Fruit fly (Drosophila melanogaster) whole organism, adult: ENCODE measurements around the gene Sb.

Experiments
- CG11617 ChIP-seq: fragments of 200-800 bp; sonication (Bioruptor generic); optimal IDR thresholded peaks from 2 replicates; lab custom pipeline; 2017; ENCODE audit warnings: mild to moderate bottlenecking, missing biosample characterization, missing genetic modification reagents, missing genetic modification characterization
- CG12768 ChIP-seq: fragments of 200-800 bp; sonication (Bioruptor generic); optimal IDR thresholded peaks from 2 replicates; lab custom pipeline; 2017; ENCODE audit warnings: missing biosample characterization, missing genetic modification characterization, mild to moderate bottlenecking, moderate library complexity, missing genetic modification reagents
- CG14711 ChIP-seq: fragments of 200-800 bp; sonication (Bioruptor generic); optimal IDR thresholded peaks from 2 replicates; lab custom pipeline; 2018; ENCODE audit warnings: missing biosample characterization, mild to moderate bottlenecking, missing genetic modification characterization, moderate library complexity
- CG1620 ChIP-seq: fragments of 200-800 bp; sonication (Bioruptor generic); optimal IDR thresholded peaks from 2 replicates; lab custom pipeline; 2016; ENCODE audit warnings: missing biosample characterization, missing genetic modification characterization
- CG33017 ChIP-seq: fragments of 200-800 bp; sonication (Bioruptor generic); optimal IDR thresholded peaks from 2 replicates; lab custom pipeline; 2018; ENCODE audit warnings: missing biosample characterization, mild to moderate bottlenecking, missing genetic modification characterization, moderate library complexity
- CG5204 ChIP-seq: fragments of 200-800 bp; sonication (Bioruptor generic); optimal IDR thresholded peaks from 2 replicates; lab custom pipeline; 2016; ENCODE audit warnings: missing biosample characterization, missing genetic modification characterization
- CG7045 ChIP-seq: fragments of 200-800 bp; sonication (Bioruptor generic); optimal IDR thresholded peaks from 2 replicates; lab custom pipeline; 2017; ENCODE audit warnings: missing biosample characterization, mild to moderate bottlenecking, missing genetic modification characterization
- CG7101 ChIP-seq: fragments of 200-800 bp; sonication (Bioruptor generic); optimal IDR thresholded peaks from 2 replicates; lab custom pipeline; 2018; ENCODE audit warnings: missing biosample characterization, mild to moderate bottlenecking, missing genetic modification characterization, moderate library complexity
- Clk ChIP-seq: fragments of 200-800 bp; sonication (Bioruptor generic); optimal IDR thresholded peaks from 2 replicates; lab custom pipeline; 2017; ENCODE audit warnings: missing biosample characterization, missing genetic modification characterization
- Crg-1 ChIP-seq: fragments of 200-800 bp; sonication (Bioruptor generic); optimal IDR thresholded peaks from 2 replicates; lab custom pipeline; 2016; ENCODE audit warnings: missing biosample characterization, missing genetic modification characterization
- Hr96 ChIP-seq: fragments of 200-800 bp; sonication (Bioruptor generic); optimal IDR thresholded peaks from 2 replicates; lab custom pipeline; 2016; ENCODE audit warnings: missing biosample characterization, missing genetic modification characterization
- Mnt ChIP-seq: fragments of 200-800 bp; sonication (Bioruptor generic); optimal IDR thresholded peaks from 2 replicates; lab custom pipeline; 2016; ENCODE audit warnings: missing biosample characterization, mild to moderate bottlenecking, missing genetic modification characterization
- bab1 ChIP-seq: fragments of 200-800 bp; sonication (Bioruptor generic); optimal IDR thresholded peaks from 3 replicates; lab custom pipeline; 2019; ENCODE audit warnings: missing biosample characterization, mild to moderate bottlenecking, missing genetic modification characterization, moderate library complexity
- cic ChIP-seq: fragments of 200-800 bp; sonication (Bioruptor generic); optimal IDR thresholded peaks from 2 replicates; lab custom pipeline; 2017; ENCODE audit warnings: missing biosample characterization, mild to moderate bottlenecking, missing genetic modification characterization, moderate library complexity
- cnc ChIP-seq, 2 experiments: fragments of >200 bp; optimal IDR thresholded peaks; 2 replicates each; lab custom pipeline; 2017
- kay ChIP-seq: fragments of 200-800 bp; sonication (Bioruptor generic); peaks from one replicate; lab custom pipeline; 2016; ENCODE audit warnings: missing biosample characterization, missing genetic modification characterization, borderline replicate concordance
- ovo ChIP-seq: fragments of 200-800 bp; sonication (Bioruptor generic); optimal IDR thresholded peaks from 2 replicates; lab custom pipeline; 2016; ENCODE audit warnings: missing biosample characterization, missing genetic modification characterization
- pad ChIP-seq: fragments of 200-800 bp; sonication (Bioruptor generic); optimal IDR thresholded peaks from 3 replicates; lab custom pipeline; 2017; ENCODE audit warnings: missing biosample characterization, missing genetic modification characterization, mild to moderate bottlenecking, moderate library complexity, missing genetic modification reagents
- tj ChIP-seq: fragments of 200-800 bp; sonication (Bioruptor generic); optimal IDR thresholded peaks from 3 replicates; lab custom pipeline; 2017; ENCODE audit warnings: missing biosample characterization, mild to moderate bottlenecking, missing genetic modification characterization, moderate library complexity
- toe ChIP-seq: fragments of 200-800 bp; sonication (Bioruptor generic); optimal IDR thresholded peaks from 2 replicates; lab custom pipeline; 2016; ENCODE audit warnings: missing biosample characterization, missing genetic modification characterization

Sb gene

dm6 chr3R:16119441-16119840, 3.5 kb downstream of the Sb start:
- TF ChIP-seq Clk (GFP tag; lab: Kevin White, UChicago) (no peak), Mnt (GFP tag; lab: Kevin White, UChicago) (no peak), Crg-1 (GFP tag; lab: Kevin White, UChicago) (no peak), CG7101 (no peak), tj (GFP tag; lab: Kevin White, UChicago) (no peak), CG5204 (GFP tag; lab: Kevin White, UChicago) (no peak), CG1620 (no peak), toe (GFP tag; lab: Kevin White, UChicago) (no peak), cic (no peak), CG33017 (no peak), kay (GFP tag; lab: Kevin White, UChicago) (no peak), CG11617 (GFP tag; lab: Kevin White, UChicago) (no peak), bab1 (GFP tag; lab: Kevin White, UChicago) (no peak), pad (GFP tag; lab: Kevin White, UChicago) (no peak), CG14711 (no peak), CG7045 (GFP tag; lab: Kevin White, UChicago) (no peak), cnc (optimal IDR thresholded peaks at IDR 0.05; lab: Kevin White, UChicago) (no peak)

dm6 chr3R:16128471-16128870, 12.5 kb downstream of the Sb start:
- no peak for TF ChIP-seq bab1 (GFP tag; lab: Kevin White, UChicago)
- TF ChIP-seq CG7101 = no peak
- TF ChIP-seq Mnt (GFP tag; lab: Kevin White, UChicago) = no peak
- TF ChIP-seq CG1620 = no peak
- no peak for TF ChIP-seq kay (GFP tag; lab: Kevin White, UChicago)
- no peak for TF ChIP-seq cic
- no peak for TF ChIP-seq pad (GFP tag; lab: Kevin White, UChicago)
- TF ChIP-seq Clk (GFP tag; lab: Kevin White, UChicago) = no peak
- no peak for TF ChIP-seq CG14711
- TF ChIP-seq CG12768 (GFP tag; lab: Kevin White, UChicago) = no peak
- no peak for TF ChIP-seq Hr96 (GFP tag; lab: Kevin White, UChicago)
- no peak for TF ChIP-seq Crg-1 (GFP tag; lab: Kevin White, UChicago)
- no peak for TF ChIP-seq toe (GFP tag; lab: Kevin White, UChicago)
- TF ChIP-seq CG11617 (GFP tag; lab: Kevin White, UChicago) = no peak
- no peak for TF ChIP-seq cnc (optimal IDR thresholded peaks at IDR 0.05; lab: Kevin White, UChicago)
- no peak for TF ChIP-seq CG7045 (GFP tag; lab: Kevin White, UChicago)
- no peak for TF ChIP-seq CG33017
- TF ChIP-seq ovo = no peak
- no peak for TF ChIP-seq CG5204 (GFP tag; lab: Kevin White, UChicago)

dm6 chr3R:16135616-16136015, 19.7 kb downstream of the Sb start:
- TF ChIP-seq pad (GFP tag; lab: Kevin White, UChicago) = no peak

dm6 chr3R:16146632-16147453, 30.9 kb downstream of the Sb start, which contains the start of the genes Mic26-27 and CG5916:
Gene Mic26-27 (minus strand): TSS chr3R:16146855.
Gene CG5916 (plus strand): TSS chr3R:16147029.
- TF ChIP-seq Clk (GFP tag; lab: Kevin White, UChicago) (peak; percentile 66), CG1620 (peak; percentile 73), Crg-1 (GFP tag; lab: Kevin White, UChicago) (peak; percentile 17), CG5204 (GFP tag; lab: Kevin White, UChicago) (peak; percentile 29), cic (no peak), CG11617 (GFP tag; lab: Kevin White, UChicago) (peak; percentile 79), CG7101 (peak; percentile 18), tj (GFP tag; lab: Kevin White, UChicago) (peak; percentile 71), CG12768 (GFP tag; lab: Kevin White, UChicago) (no peak), Hr96 (GFP tag; lab: Kevin White, UChicago) (peak; percentile 71), CG14711 (peak; percentile 32), kay (GFP tag; lab: Kevin White, UChicago) (no peak), bab1 (GFP tag; lab: Kevin White, UChicago) (peak; percentile 97), pad (GFP tag; lab: Kevin White, UChicago) (peak; percentile 46), CG7045 (GFP tag; lab: Kevin White, UChicago) (peak; percentile 13), toe (GFP tag; lab: Kevin White, UChicago) (peak; percentile 82), cnc (optimal IDR thresholded peaks at IDR 0.05; lab: Kevin White, UChicago) (no peak), Mnt (GFP tag; lab: Kevin White, UChicago) (peak; percentile 90), CG33017 (peak; percentile 22), ovo (peak; percentile 85)

dm6 chr3R:16148712-16149111, 32.8 kb downstream of the Sb start:
- TF ChIP-seq ovo (no peak), pad (GFP tag; lab: Kevin White, UChicago) (no peak), Clk (GFP tag; lab: Kevin White, UChicago) (no peak), CG1620 (no peak), CG33017 (no peak), kay (GFP tag; lab: Kevin White, UChicago) (no peak), CG11617 (GFP tag; lab: Kevin White, UChicago) (no peak), CG7045 (GFP tag; lab: Kevin White, UChicago) (no peak), Hr96 (GFP tag; lab: Kevin White, UChicago) (no peak), CG14711 (no peak), cnc (optimal IDR thresholded peaks at IDR 0.05; lab: Kevin White, UChicago) (no peak), Crg-1 (GFP tag; lab: Kevin White, UChicago) (no peak), toe (GFP tag; lab: Kevin White, UChicago) (no peak), Mnt (GFP tag; lab: Kevin White, UChicago) (no peak), bab1 (GFP tag; lab: Kevin White, UChicago) (no peak), cic (no peak), CG5204 (GFP tag; lab: Kevin White, UChicago) (no peak), CG7101 (no peak), CG12768 (GFP tag; lab: Kevin White, UChicago) (no peak)
